Worm (Caenorhabditis elegans) whole organism, L1 larva: ENCODE results near the gene F49E12.7.

Experiments
- elt-3 ChIP-seq, 6 experiments: fragments of 150-350 bp in 1 of 6; sonication (generic microtip); optimal IDR thresholded peaks; 2 replicates each; lab custom pipeline; 2017 to 2018; ENCODE audit warnings: missing biosample characterization in 6 of 6, missing genetic modification characterization in 6 of 6, inconsistent platforms in 1 of 6
- lin-13 ChIP-seq: fragments of 150-350 bp; optimal IDR thresholded peaks from 2 replicates; lab custom pipeline; 2014; ENCODE audit warnings: missing biosample characterization, missing genetic modification reagents, missing genetic modification characterization
- mdl-1 ChIP-seq, 2 experiments: fragments of 150-350 bp; optimal IDR thresholded peaks; 2 replicates each; lab custom pipeline; 2014 to 2017; ENCODE audit warnings: missing biosample characterization in 2 of 2, missing genetic modification characterization in 2 of 2, inconsistent platforms in 1 of 2
- nhr-11 ChIP-seq: fragments of 150-350 bp; optimal IDR thresholded peaks from 2 replicates; lab custom pipeline; 2014; ENCODE audit warnings: missing biosample characterization, missing genetic modification characterization
- skn-1 ChIP-seq: fragments of 150-350 bp; optimal IDR thresholded peaks from 2 replicates; lab custom pipeline; 2014; ENCODE audit warnings: missing biosample characterization, missing genetic modification characterization
- swsn-7 ChIP-seq: sonication (generic microtip); optimal IDR thresholded peaks from 2 replicates; lab custom pipeline; 2016; ENCODE audit warnings: missing genetic modification characterization, missing compliant biosample characterization
- zag-1 ChIP-seq: fragments of 150-350 bp; optimal IDR thresholded peaks from 2 replicates; lab custom pipeline; 2014; ENCODE audit warnings: missing biosample characterization, missing genetic modification characterization
- ztf-11 ChIP-seq, 2 experiments: sonication (generic microtip); optimal IDR thresholded peaks; 2 replicates each; lab custom pipeline; 2016 to 2017; ENCODE audit warnings: missing genetic modification characterization in 2 of 2, missing biosample characterization in 1 of 2, missing compliant biosample characterization in 1 of 2

- TF ChIP-seq swsn-7 (no peak), skn-1 (tag; lab: Kevin White, UChicago) (no peak), ztf-11 (tag; optimal IDR thresholded peaks at IDR 0.05; lab: Kevin White, UChicago) (no peak), mdl-1 (tag; optimal IDR thresholded peaks at IDR 0.05; lab: Kevin White, UChicago) (no peak), zag-1 (no peak), elt-3 (tag; optimal IDR thresholded peaks at IDR 0.05; lab: Kevin White, UChicago) (no peak), nhr-11 (no peak), lin-13 (no peak)
Observed at ce11 chrII:8415462-8416037, 19.6 kb upstream of the F49E12.7 start.
